Fruit fly (Drosophila melanogaster): ENCODE results near the gene Dip-C.

Gene Dip-C

dm6 chr3R:12442601-12443533 lies 29.3 kb upstream of the Dip-C start (continued):
- TF ChIP-seq CG9215 (GFP tag; IDR thresholded peaks at IDR 0.05) (peak; percentile 61), tup (GFP tag; optimal IDR thresholded peaks at IDR 0.05) (no peak), ind (GFP tag; optimal IDR thresholded peaks at IDR 0.05) (peak; percentile 39), klu (GFP tag; IDR thresholded peaks at IDR 0.05) (no peak), hkb (optimal IDR thresholded peaks at IDR 0.05) (no peak), hkb (GFP tag; IDR thresholded peaks at IDR 0.05) (no peak), HHEX (GFP tag; optimal IDR thresholded peaks at IDR 0.05) (peak; percentile 5), rib (GFP tag; IDR thresholded peaks at IDR 0.05) (0 out of 2 replicates have a peak, but pooled peaks have one; percentile 42), chinmo (GFP tag; IDR thresholded peaks at IDR 0.05; ENCODE audit: partially characterized antibody) (no peak; the same call in 3 of the 4 replicates), CG9817 (tag; optimal IDR thresholded peaks at IDR 0.05) (peak; percentile 49), CG1832 (GFP tag; optimal IDR thresholded peaks at IDR 0.05) (peak; percentile 24), CG43689 (GFP tag; IDR thresholded peaks at IDR 0.05) (no peak), Hr78 (GFP tag; optimal IDR thresholded peaks at IDR 0.05) (peak in 1 of 2 experiments; percentile 21), PHDP (tag; optimal IDR thresholded peaks at IDR 0.05) (peak; percentile 55), HLHmδ (GFP tag; optimal IDR thresholded peaks at IDR 0.05) (no peak), sc (optimal IDR thresholded peaks at IDR 0.05) (no peak), sc (GFP tag; optimal IDR thresholded peaks at IDR 0.05) (no peak), CTCF (GFP tag; optimal IDR thresholded peaks at IDR 0.05) (no peak), Dek (tag; optimal IDR thresholded peaks at IDR 0.05) (peak; percentile 12), CG13424 (tag; optimal IDR thresholded peaks at IDR 0.05) (peak; percentile 53), CrebB (tag; optimal IDR thresholded peaks at IDR 0.05) (no peak), CG5180 (GFP tag; optimal IDR thresholded peaks at IDR 0.05) (no peak), CG31224 (GFP tag; IDR thresholded peaks at IDR 0.05) (0 out of 2 replicates have a peak, but pooled peaks have one; percentile 36), CG4820 (GFP tag; optimal IDR thresholded peaks at IDR 0.05) (no peak), fru (optimal IDR thresholded peaks at IDR 0.05) (no peak), CG18262 (tag; optimal IDR thresholded peaks at IDR 0.05) (peak; percentile 21), CG10654 (GFP tag; optimal IDR thresholded peaks at IDR 0.05) (no peak), lab (GFP tag; optimal IDR thresholded peaks at IDR 0.05) (peak; percentile 47), Hr51 (GFP tag; optimal IDR thresholded peaks at IDR 0.05) (peak in 1 of 2 experiments; percentile 63), slou (GFP tag; optimal IDR thresholded peaks at IDR 0.05) (no peak), CG11723 (GFP tag; optimal IDR thresholded peaks at IDR 0.05) (no peak), Dll (GFP tag; IDR thresholded peaks at IDR 0.05; ENCODE audit: partially characterized antibody) (no peak), CG9437 (GFP tag; optimal IDR thresholded peaks at IDR 0.05) (no peak), Sox100B (GFP tag; optimal IDR thresholded peaks at IDR 0.05) (peak; percentile 17), CG2129 (GFP tag; IDR thresholded peaks at IDR 0.05; ENCODE audit: partially characterized antibody) (no peak), CG17568 (GFP tag; optimal IDR thresholded peaks at IDR 0.05) (no peak), CG3847 (GFP tag; IDR thresholded peaks at IDR 0.05) (peak; percentile 8; the same call in 1 of the 2 replicates), CG9609 (GFP tag; optimal IDR thresholded peaks at IDR 0.05) (no peak), Hand (GFP tag; optimal IDR thresholded peaks at IDR 0.05) (peak; percentile 4), Fer3 (tag; optimal IDR thresholded peaks at IDR 0.05) (peak; percentile 35), unc-4 (GFP tag; IDR thresholded peaks at IDR 0.05; ENCODE audit: partially characterized antibody) (no peak), mirr (GFP tag; optimal IDR thresholded peaks at IDR 0.05) (no peak), aop (GFP tag; IDR thresholded peaks at IDR 0.05) (no peak), Lpt (GFP tag; optimal IDR thresholded peaks at IDR 0.05) (no peak), CG6813 (GFP tag; optimal IDR thresholded peaks at IDR 0.05) (peak; percentile 6), Oli (tag; optimal IDR thresholded peaks at IDR 0.05) (peak; percentile 29), cato (GFP tag; optimal IDR thresholded peaks at IDR 0.05; ENCODE audit: borderline replicate concordance) (no peak), CG10959 (GFP tag; IDR thresholded peaks at IDR 0.05) (no peak)
